Worm (Caenorhabditis elegans) whole organism, L4 larva: ENCODE results near the gene arrd-4.

Experiments used
- F26F4.8 ChIP-seq: fragments of 200-800 bp; sonication (Bioruptor generic); conservative IDR thresholded peaks from 2 replicates; pipeline ENCODE4 v1.3.6; 2022; ENCODE audit warnings: missing genetic modification characterization, missing compliant biosample characterization
- F49E8.2 ChIP-seq: sonication (generic microtip); optimal IDR thresholded peaks from 2 replicates; lab custom pipeline; 2016; ENCODE audit warnings: missing compliant biosample characterization, mild to moderate bottlenecking, missing genetic modification characterization, borderline replicate concordance
- Y5F2A.4 ChIP-seq: fragments of 200-800 bp; sonication (Bioruptor generic); optimal IDR thresholded peaks from 2 replicates; lab custom pipeline; 2018; ENCODE audit warnings: mild to moderate bottlenecking, missing genetic modification characterization, missing compliant biosample characterization
- Y75B8A.6 ChIP-seq: fragments of 200-800 bp; sonication (Bioruptor generic); IDR thresholded peaks from 2 replicates; pipeline ENCODE4 v1.3.6; 2022; ENCODE audit warnings: missing genetic modification reagents, missing genetic modification characterization, missing compliant biosample characterization
- ZK337.2 ChIP-seq: fragments of 200-800 bp; sonication (Bioruptor generic); IDR thresholded peaks from 2 replicates; pipeline ENCODE4 v1.3.6; 2022; ENCODE audit warnings: missing genetic modification reagents, missing genetic modification characterization, missing compliant biosample characterization
- aha-1 ChIP-seq: fragments of 150-350 bp; peaks from one replicate; lab custom pipeline; 2014; ENCODE audit warnings: missing biosample characterization, missing genetic modification characterization
- aly-2 ChIP-seq: sonication (generic microtip); optimal IDR thresholded peaks from 2 replicates; lab custom pipeline; 2018; ENCODE audit warnings: missing biosample characterization, missing genetic modification characterization
- ama-1 ChIP-seq: fragments of 150-350 bp; optimal IDR thresholded peaks from 2 replicates; lab custom pipeline; 2014; ENCODE audit warnings: inconsistent platforms, mixed read lengths
- attf-4 ChIP-seq: sonication (generic microtip); optimal IDR thresholded peaks from 3 replicates; lab custom pipeline; 2017; ENCODE audit warnings: missing biosample characterization, missing genetic modification characterization
- ceh-28 ChIP-seq: fragments of 150-350 bp; optimal IDR thresholded peaks from 2 replicates; lab custom pipeline; 2014; ENCODE audit warnings: missing biosample characterization, missing genetic modification reagents, missing genetic modification characterization
- ceh-82 ChIP-seq: sonication (generic microtip); optimal IDR thresholded peaks from 2 replicates; lab custom pipeline; 2017; ENCODE audit warnings: missing biosample characterization, missing genetic modification characterization
- dmd-6 ChIP-seq: fragments of 200-800 bp; sonication (Bioruptor generic); IDR thresholded peaks from 2 replicates; pipeline ENCODE4 v1.3.6; 2022; ENCODE audit warnings: missing genetic modification reagents, missing genetic modification characterization, missing compliant biosample characterization
- dpl-1 ChIP-seq: fragments of 150-350 bp; optimal IDR thresholded peaks from 2 replicates; lab custom pipeline; 2014; ENCODE audit warnings: missing biosample characterization, missing genetic modification reagents, missing genetic modification characterization
- duxl-1 ChIP-seq: sonication (generic microtip); optimal IDR thresholded peaks from 2 replicates; lab custom pipeline; 2016; ENCODE audit warnings: mild to moderate bottlenecking, missing genetic modification characterization, moderate library complexity, missing compliant biosample characterization; ENCODE audit not compliant: poor library complexity
- fkh-10 ChIP-seq: fragments of 150-350 bp; optimal IDR thresholded peaks from 2 replicates; lab custom pipeline; 2014; ENCODE audit warnings: missing biosample characterization, missing genetic modification reagents, missing genetic modification characterization
- fos-1 ChIP-seq: fragments of 150-350 bp; optimal IDR thresholded peaks from 2 replicates; lab custom pipeline; 2014; ENCODE audit warnings: missing biosample characterization, missing genetic modification characterization
- hif-1 ChIP-seq, 2 experiments: sonication (generic microtip); optimal IDR thresholded peaks; 2 replicates each; lab custom pipeline; 2016 to 2017; ENCODE audit warnings: missing compliant biosample characterization in 2 of 2, missing genetic modification characterization in 2 of 2, missing genetic modification reagents in 2 of 2, missing genotype in 2 of 2, mild to moderate bottlenecking in 1 of 2
- jun-1 ChIP-seq: fragments of 150-350 bp; optimal IDR thresholded peaks from 2 replicates; lab custom pipeline; 2014; ENCODE audit warnings: missing biosample characterization, missing genetic modification reagents, missing genetic modification characterization
- lin-15B ChIP-seq: fragments of 150-350 bp; sonication (generic microtip); optimal IDR thresholded peaks from 3 replicates; lab custom pipeline; 2014; ENCODE audit warnings: missing biosample characterization, missing genetic modification characterization
- lin-39 ChIP-seq: fragments of 150-350 bp; optimal IDR thresholded peaks from 2 replicates; lab custom pipeline; 2014; ENCODE audit warnings: missing biosample characterization, missing genetic modification reagents, missing genetic modification characterization
- madf-9 ChIP-seq: fragments of 200-800 bp; sonication (Bioruptor generic); conservative IDR thresholded peaks from 2 replicates; pipeline ENCODE4 v1.3.6; 2022; ENCODE audit warnings: missing genetic modification reagents, missing genetic modification characterization, missing compliant biosample characterization
- nhr-10 ChIP-seq: fragments of 150-350 bp; optimal IDR thresholded peaks from 2 replicates; lab custom pipeline; 2014; ENCODE audit warnings: missing biosample characterization, missing genetic modification characterization
- nhr-76 ChIP-seq: fragments of 150-350 bp; optimal IDR thresholded peaks from 2 replicates; lab custom pipeline; 2014; ENCODE audit warnings: missing biosample characterization, missing genetic modification characterization
- pqm-1 ChIP-seq: sonication (generic microtip); optimal IDR thresholded peaks from 2 replicates; lab custom pipeline; 2017; ENCODE audit warnings: missing biosample characterization, missing genetic modification characterization
- rbr-2 ChIP-seq: sonication (generic microtip); optimal IDR thresholded peaks from 2 replicates; lab custom pipeline; 2016; ENCODE audit warnings: missing genotype, missing genetic modification characterization, missing compliant biosample characterization
- skn-1 ChIP-seq: fragments of 150-350 bp; optimal IDR thresholded peaks from 2 replicates; lab custom pipeline; 2014; ENCODE audit warnings: missing biosample characterization, missing genetic modification characterization
- tra-1 ChIP-seq: fragments of 200-800 bp; sonication (Bioruptor generic); IDR thresholded peaks from 2 replicates; pipeline ENCODE4 v1.3.6; 2022; ENCODE audit warnings: missing genetic modification reagents, missing genetic modification characterization, missing compliant biosample characterization
- unc-130 ChIP-seq: sonication (generic microtip); optimal IDR thresholded peaks from 2 replicates; lab custom pipeline; 2016; ENCODE audit warnings: missing genetic modification reagents, missing genetic modification characterization, missing compliant biosample characterization
- unc-62 ChIP-seq, 3 experiments: fragments of 150-350 bp in 1 of 3; sonication (generic microtip); optimal IDR thresholded peaks in 2 of 3; peaks in 1 of 3; 1 replicate in 1 of 3; 2 replicates in 2 of 3; lab custom pipeline; 2014 to 2017; ENCODE audit warnings: missing biosample characterization in 3 of 3, missing genetic modification characterization in 3 of 3, missing genetic modification reagents in 3 of 3, missing genotype in 1 of 3
- vab-7 ChIP-seq: fragments of 200-800 bp; sonication (Bioruptor generic); IDR thresholded peaks from 2 replicates; pipeline ENCODE4 v1.3.6; 2022; ENCODE audit warnings: missing genetic modification reagents, missing genetic modification characterization, missing compliant biosample characterization
- zag-1 ChIP-seq: fragments of 150-350 bp; optimal IDR thresholded peaks from 2 replicates; lab custom pipeline; 2014; ENCODE audit warnings: missing biosample characterization, missing genetic modification characterization
- zfp-2 ChIP-seq: sonication (generic microtip); optimal IDR thresholded peaks from 2 replicates; lab custom pipeline; 2016; ENCODE audit warnings: mild to moderate bottlenecking, missing genetic modification characterization, missing compliant biosample characterization
- zip-11 ChIP-seq: fragments of 200-800 bp; sonication (Bioruptor generic); IDR thresholded peaks from 2 replicates; pipeline ENCODE4 v1.3.6; 2022; ENCODE audit warnings: missing genetic modification characterization, missing compliant biosample characterization
- zip-2 ChIP-seq: fragments of 150-350 bp; optimal IDR thresholded peaks from 2 replicates; lab custom pipeline; 2014; ENCODE audit warnings: missing biosample characterization, missing genetic modification characterization
- ztf-11 ChIP-seq: fragments of 150-350 bp; optimal IDR thresholded peaks from 2 replicates; lab custom pipeline; 2014; ENCODE audit warnings: missing biosample characterization, missing genetic modification characterization

Gene arrd-4

DNA sequence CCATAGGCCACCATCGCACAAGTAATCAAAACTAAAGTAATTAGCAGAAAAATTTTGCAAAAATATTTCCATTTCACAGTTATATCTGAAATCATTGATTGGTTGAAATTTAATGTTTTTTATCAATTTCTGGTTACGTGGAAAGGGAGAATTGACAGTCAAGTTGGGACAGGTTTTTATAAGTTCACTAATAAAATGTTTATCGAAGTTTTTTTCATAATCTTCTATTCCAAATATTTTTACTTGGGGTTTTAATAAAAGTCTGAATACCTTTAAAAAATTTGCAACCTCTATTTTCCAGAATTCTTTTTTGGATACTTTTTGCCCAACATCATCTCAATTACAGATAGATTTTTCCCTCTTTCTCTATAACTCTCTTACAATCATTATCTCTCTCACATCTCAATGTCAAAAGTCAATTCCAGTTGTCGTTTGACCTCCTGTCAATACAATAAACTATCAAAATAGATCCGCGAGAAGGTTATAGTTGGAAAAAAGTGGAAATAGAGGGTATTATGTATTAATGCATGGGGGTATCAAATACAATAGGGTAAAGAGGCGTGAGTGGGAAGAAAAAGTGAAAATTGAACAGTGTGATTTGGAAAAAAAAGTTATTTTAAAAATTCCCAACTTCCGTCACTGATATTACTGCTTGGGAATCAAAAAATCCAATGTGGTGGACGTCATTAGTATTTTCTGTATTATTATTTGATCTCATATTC is 36.6 kb upstream of the arrd-4 start, which contains the start of the genes chil-2 and ctsa-3.2:
Gene chil-2 (minus strand): TSS at position 101 of the 722 bp plus-strand sequence.
Gene ctsa-3.2 (plus strand): TSS at position 672 of the 722 bp plus-strand sequence.
- TF ChIP-seq dpl-1 (GFP tag; lab: Kevin White, UChicago) (no peak), duxl-1 (tag; lab: Kevin White, UChicago) (no peak), F49E8.2 (tag; lab: Kevin White, UChicago) (no peak), zfp-2 (no peak), zip-2 (tag; lab: Kevin White, UChicago) (no peak), aly-2 (tag; lab: Kevin White, UChicago) (no peak), attf-4 (tag; lab: Kevin White, UChicago) (no peak), hif-1 (tag; optimal IDR thresholded peaks at IDR 0.05; lab: Kevin White, UChicago) (no peak), ztf-11 (no peak), zip-11 (GFP tag; lab: Robert Waterston, UW) (no peak), lin-39 (tag; lab: Kevin White, UChicago) (no peak), ceh-28 (tag; lab: Kevin White, UChicago) (no peak), pqm-1 (tag; lab: Kevin White, UChicago) (no peak), tra-1 (GFP tag; lab: Robert Waterston, UW) (no peak), dmd-6 (GFP tag; lab: Robert Waterston, UW) (no peak), madf-9 (no peak)

DNA sequence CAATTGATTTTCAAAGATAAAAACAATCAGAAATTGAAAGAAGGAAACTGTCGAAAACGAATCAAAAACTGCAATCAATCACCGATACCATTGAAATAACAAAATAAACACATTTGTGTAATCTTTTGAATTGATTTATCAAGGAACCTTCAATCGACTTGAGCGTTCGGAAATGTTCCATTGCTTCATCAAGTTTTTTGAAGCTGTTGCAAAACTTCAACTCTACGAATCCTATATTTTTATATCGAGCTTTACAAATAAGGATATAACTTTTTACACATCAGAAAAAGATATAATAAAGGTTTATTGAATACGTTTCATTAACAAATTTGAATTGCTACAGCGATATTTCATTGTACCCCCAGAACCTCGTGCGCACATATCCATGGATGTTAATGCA is 34.9 kb upstream of the arrd-4 start, which contains the start of gene chil-8:
Gene chil-8 (minus strand): TSS at position 101 of the 400 bp plus-strand sequence.
- TF ChIP-seq ceh-82 (tag; lab: Kevin White, UChicago) (no peak), nhr-76 (no peak), Y5F2A.4 (GFP tag; lab: Kevin White, UChicago) (no peak), lin-15B (no peak), jun-1 (tag; lab: Kevin White, UChicago) (no peak), aha-1 (tag; lab: Kevin White, UChicago) (peak; percentile 37)

DNA sequence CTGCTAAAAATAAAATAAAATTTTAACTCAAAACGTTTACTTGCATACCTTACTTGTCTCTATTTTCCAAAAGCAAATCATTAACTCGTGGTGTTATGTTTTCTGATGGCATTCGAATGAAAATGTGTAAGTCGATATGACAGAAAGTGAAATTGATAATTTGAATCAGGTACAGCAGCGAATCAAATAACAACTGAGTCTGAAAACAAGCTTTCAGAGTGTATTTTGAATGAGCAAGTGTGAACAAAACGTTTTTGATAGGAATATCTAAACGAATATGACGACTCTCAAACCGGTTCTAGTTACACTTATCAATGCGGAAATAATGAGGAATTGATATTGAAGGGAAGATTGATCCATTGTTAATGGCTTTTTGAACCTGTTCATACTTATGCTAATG is 33.0 kb upstream of the arrd-4 start, which contains the start of gene chil-7:
Gene chil-7 (minus strand): TSS at position 112 of the 400 bp plus-strand sequence.
- TF ChIP-seq unc-130 = no peak
- TF ChIP-seq unc-62 (GFP tag; optimal IDR thresholded peaks at IDR 0.05 in 1 of 2; lab: Kevin White, UChicago) = peak in 1 of 2 experiments; percentile 97
- TF ChIP-seq unc-62 (tag; optimal IDR thresholded peaks at IDR 0.05; lab: Kevin White, UChicago) = no peak
- TF ChIP-seq F26F4.8 = no peak

DNA sequence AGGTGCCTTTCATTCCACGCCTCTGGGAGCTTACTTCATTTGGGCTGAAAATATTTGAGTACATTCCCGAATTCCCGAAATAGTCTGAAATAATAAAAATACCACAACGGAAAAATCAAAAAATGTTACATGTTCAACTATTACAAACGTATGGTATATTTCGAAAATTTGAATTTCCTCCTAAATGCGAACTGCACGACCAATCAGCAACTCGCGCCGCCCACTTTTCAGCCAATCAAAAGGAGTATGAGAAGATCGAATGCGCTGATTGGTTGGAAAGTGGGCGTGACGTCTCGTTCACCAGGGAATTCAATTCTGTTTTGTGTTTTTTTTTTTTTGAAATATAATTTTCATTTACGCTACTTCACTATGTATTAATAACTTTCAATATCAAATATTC is 30.6 kb upstream of the arrd-4 start, which contains the start of gene old-1:
Gene old-1 (minus strand): TSS at position 50 of the 400 bp plus-strand sequence.
- TF ChIP-seq unc-130 = no peak
- no peak for TF ChIP-seq Y75B8A.6
- no peak for TF ChIP-seq vab-7 (GFP tag; lab: Robert Waterston, UW)
- no peak for TF ChIP-seq rbr-2 (tag; lab: Kevin White, UChicago)
- no peak for TF ChIP-seq ZK337.2
- no peak for TF ChIP-seq nhr-10 (tag; lab: Kevin White, UChicago)
- no peak for TF ChIP-seq Y5F2A.4 (GFP tag; lab: Kevin White, UChicago)
- no peak for TF ChIP-seq zag-1 (tag; lab: Kevin White, UChicago)
- TF ChIP-seq fos-1 (tag; lab: Kevin White, UChicago) = no peak
- TF ChIP-seq skn-1 (tag; lab: Kevin White, UChicago) = no peak
- TF ChIP-seq fkh-10 = no peak
- TF ChIP-seq ama-1 (lab: Kevin White, UChicago) = no peak
